Fruit fly (Drosophila melanogaster) whole organism, embryonic: Measurements from ENCODE around the gene Sgsh.
A peak's percentile ranks its signal among the peaks of the same experiment; 100 is the strongest.

Experiments used
- Awh ChIP-seq: fragments of 200-800 bp; sonication (Bioruptor generic); IDR thresholded peaks from 2 replicates; pipeline ENCODE4, ENCODE4 v1.3.6; 2022; ENCODE audit warnings: missing biosample characterization, missing genetic modification characterization
- BEAF-32 ChIP-seq: fragments of 200-800 bp; sonication (Bioruptor generic); optimal IDR thresholded peaks from 3 replicates; lab custom pipeline; 2017; ENCODE audit warnings: missing biosample characterization, missing genetic modification characterization, mild to moderate bottlenecking, moderate library complexity, missing genetic modification reagents
- Bgb ChIP-seq: fragments of 200-800 bp; sonication (Bioruptor generic); IDR thresholded peaks from 2 replicates; pipeline ENCODE4 v1.3.6; 2022; ENCODE audit warnings: missing biosample characterization, missing genetic modification characterization; ENCODE audit not compliant: partially characterized antibody
- Blimp-1 ChIP-seq: fragments of 200-800 bp; sonication (Bioruptor generic); optimal IDR thresholded peaks from 3 replicates; lab custom pipeline; 2018; ENCODE audit warnings: missing biosample characterization, missing genetic modification characterization, mild to moderate bottlenecking, moderate library complexity, missing genetic modification reagents
- CG10321 ChIP-seq: fragments of 200-800 bp; sonication (Bioruptor generic); IDR thresholded peaks from 2 replicates; pipeline ENCODE4 v1.3.6; 2022; ENCODE audit warnings: missing biosample characterization, missing genetic modification characterization
- CG11560 ChIP-seq: fragments of 200-800 bp; sonication (Bioruptor generic); IDR thresholded peaks from 3 replicates; pipeline ENCODE4 v1.3.6; 2022; ENCODE audit warnings: missing biosample characterization, missing genetic modification characterization
- CG12219 ChIP-seq: fragments of 200-800 bp; sonication (Bioruptor generic); optimal IDR thresholded peaks from 3 replicates; lab custom pipeline; 2018; ENCODE audit warnings: missing biosample characterization, mild to moderate bottlenecking, missing genetic modification characterization
- CG13296 ChIP-seq: fragments of 200-800 bp; sonication (Bioruptor generic); optimal IDR thresholded peaks from 3 replicates; lab custom pipeline; 2018; ENCODE audit warnings: missing biosample characterization, mild to moderate bottlenecking, missing genetic modification characterization
- CG13775 ChIP-seq: fragments of 200-800 bp; sonication (Bioruptor generic); optimal IDR thresholded peaks from 3 replicates; lab custom pipeline; 2017; ENCODE audit warnings: missing biosample characterization, mild to moderate bottlenecking, missing genetic modification characterization
- CG14667 ChIP-seq: fragments of 200-800 bp; sonication (Bioruptor generic); IDR thresholded peaks from 2 replicates; pipeline ENCODE4 v1.3.6; 2022; ENCODE audit warnings: missing biosample characterization, missing genetic modification characterization
- CG15011 ChIP-seq: fragments of 200-800 bp; sonication (Bioruptor generic); optimal IDR thresholded peaks from 3 replicates; lab custom pipeline; 2018; ENCODE audit warnings: missing biosample characterization, mild to moderate bottlenecking, missing genetic modification characterization
- CG15696 ChIP-seq: fragments of 200-800 bp; sonication (Bioruptor generic); optimal IDR thresholded peaks from 2 replicates; lab custom pipeline; 2019; ENCODE audit warnings: missing biosample characterization, mild to moderate bottlenecking, missing genetic modification characterization, moderate library complexity
- CG1647 ChIP-seq: fragments of 200-800 bp; sonication (Bioruptor generic); optimal IDR thresholded peaks from 3 replicates; lab custom pipeline; 2016; ENCODE audit warnings: missing biosample characterization, missing genetic modification characterization
- CG2875 ChIP-seq: fragments of 200-800 bp; sonication (Bioruptor generic); optimal IDR thresholded peaks from 2 replicates; lab custom pipeline; 2017; ENCODE audit warnings: missing biosample characterization, mild to moderate bottlenecking, missing genetic modification characterization, missing genetic modification reagents
- CG3065 ChIP-seq: fragments of 200-800 bp; sonication (Bioruptor generic); optimal IDR thresholded peaks from 2 replicates; lab custom pipeline; 2016; ENCODE audit warnings: missing biosample characterization, missing genetic modification characterization
- CG32767 ChIP-seq: fragments of 200-800 bp; sonication (Bioruptor generic); IDR thresholded peaks from 2 replicates; pipeline ENCODE4 v1.3.6; 2022; ENCODE audit warnings: missing biosample characterization, missing genetic modification characterization
- CG33213 ChIP-seq: fragments of 200-800 bp; sonication (Bioruptor generic); optimal IDR thresholded peaks from 3 replicates; lab custom pipeline; 2016; ENCODE audit warnings: missing biosample characterization, missing genetic modification characterization
- CG4854 ChIP-seq: fragments of 200-800 bp; sonication (Bioruptor generic); optimal IDR thresholded peaks from 2 replicates; lab custom pipeline; 2016; ENCODE audit warnings: missing biosample characterization, missing genetic modification characterization, inconsistent platforms
- CG5180 ChIP-seq: fragments of 200-800 bp; sonication (Bioruptor generic); optimal IDR thresholded peaks from 3 replicates; lab custom pipeline; 2017; ENCODE audit warnings: missing biosample characterization, missing genetic modification characterization, mild to moderate bottlenecking, moderate library complexity, missing genetic modification reagents
- CG6765 ChIP-seq: fragments of 200-800 bp; sonication (Bioruptor generic); optimal IDR thresholded peaks from 3 replicates; lab custom pipeline; 2017; ENCODE audit warnings: missing biosample characterization, mild to moderate bottlenecking, missing genetic modification characterization
- CG7357 ChIP-seq: fragments of 200-800 bp; sonication (Bioruptor generic); IDR thresholded peaks from 3 replicates; pipeline ENCODE4 v1.3.6; 2022; ENCODE audit warnings: missing biosample characterization, missing genetic modification characterization
- CG7928 ChIP-seq: fragments of 200-800 bp; sonication (Bioruptor generic); optimal IDR thresholded peaks from 2 replicates; lab custom pipeline; 2017; ENCODE audit warnings: missing biosample characterization, mild to moderate bottlenecking, missing genetic modification characterization
- CG8281 ChIP-seq: fragments of 200-800 bp; sonication (Bioruptor generic); optimal IDR thresholded peaks from 2 replicates; lab custom pipeline; 2018; ENCODE audit warnings: missing biosample characterization, mild to moderate bottlenecking, missing genetic modification characterization, moderate library complexity
- CG9817 ChIP-seq: fragments of 200-800 bp; sonication (Bioruptor generic); optimal IDR thresholded peaks from 2 replicates; lab custom pipeline; 2018; ENCODE audit warnings: missing biosample characterization, mild to moderate bottlenecking, missing genetic modification characterization, moderate library complexity
- CrebB ChIP-seq: fragments of 200-800 bp; sonication (Bioruptor generic); optimal IDR thresholded peaks from 3 replicates; lab custom pipeline; 2018; ENCODE audit warnings: missing biosample characterization, mild to moderate bottlenecking, missing genetic modification characterization
- Dek ChIP-seq: fragments of 200-800 bp; sonication (Bioruptor generic); optimal IDR thresholded peaks from 3 replicates; lab custom pipeline; 2019; ENCODE audit warnings: missing biosample characterization, mild to moderate bottlenecking, missing genetic modification characterization, moderate library complexity
- Dfd ChIP-seq, 2 experiments: fragments of >200 bp; optimal IDR thresholded peaks; 2 replicates each; lab custom pipeline; 2017; ENCODE audit warnings: missing biosample characterization in 2 of 2, missing genetic modification characterization in 2 of 2
- Dip2 ChIP-seq: fragments of 200-800 bp; sonication (Bioruptor generic); IDR thresholded peaks from 2 replicates; pipeline ENCODE4 v1.3.6; 2022; ENCODE audit warnings: missing biosample characterization, missing genetic modification characterization
- Lhr ChIP-seq: fragments of 200-800 bp; sonication (Bioruptor generic); optimal IDR thresholded peaks from 3 replicates; lab custom pipeline; 2017; ENCODE audit warnings: mild to moderate bottlenecking, missing biosample characterization, missing genetic modification reagents, missing genetic modification characterization
- NK7.1 ChIP-seq: fragments of 200-800 bp; sonication (Bioruptor generic); optimal IDR thresholded peaks from 3 replicates; lab custom pipeline; 2016; ENCODE audit warnings: missing biosample characterization, missing genetic modification characterization
- Stat92E ChIP-seq, 3 experiments: fragments of >200 bp in 2 of 3; fragments of 200-800 bp in 1 of 3; sonication (Bioruptor generic) in 1 of 3; optimal IDR thresholded peaks; 2 replicates each; lab custom pipeline; 2017 to 2019; ENCODE audit warnings: missing biosample characterization in 3 of 3, missing genetic modification characterization in 3 of 3, mild to moderate bottlenecking in 1 of 3, moderate library complexity in 1 of 3
- bbx ChIP-seq: fragments of 200-800 bp; sonication (Bioruptor generic); IDR thresholded peaks from 2 replicates; pipeline ENCODE4 v1.3.6; 2022; ENCODE audit warnings: missing biosample characterization, missing genetic modification characterization; ENCODE audit not compliant: partially characterized antibody
- bcd ChIP-seq: fragments of 200-800 bp; sonication (Bioruptor generic); optimal IDR thresholded peaks from 2 replicates; lab custom pipeline; 2017; ENCODE audit warnings: missing biosample characterization, mild to moderate bottlenecking, missing genetic modification characterization
- br ChIP-seq: fragments of >200 bp; optimal IDR thresholded peaks from 2 replicates; lab custom pipeline; 2017
- bsh ChIP-seq, 2 experiments: fragments of 200-800 bp; sonication (Bioruptor generic); optimal IDR thresholded peaks; 2 replicates each; lab custom pipeline; 2017 to 2018; ENCODE audit warnings: mild to moderate bottlenecking in 2 of 2, missing biosample characterization in 2 of 2, missing genetic modification characterization in 2 of 2, moderate library complexity in 1 of 2
- cas ChIP-seq: fragments of 200-800 bp; sonication (Bioruptor generic); IDR thresholded peaks from 2 replicates; pipeline ENCODE4 v1.3.6; 2022; ENCODE audit warnings: missing biosample characterization, missing genetic modification characterization
- dmrt11E ChIP-seq: fragments of 200-800 bp; sonication (Bioruptor generic); optimal IDR thresholded peaks from 3 replicates; lab custom pipeline; 2018; ENCODE audit warnings: missing biosample characterization, mild to moderate bottlenecking, missing genetic modification characterization, moderate library complexity
- exex ChIP-seq: fragments of 200-800 bp; sonication (Bioruptor generic); optimal IDR thresholded peaks from 4 replicates; lab custom pipeline; 2018; ENCODE audit warnings: missing biosample characterization, mild to moderate bottlenecking, missing genetic modification characterization, moderate library complexity
- fru ChIP-seq: fragments of >200 bp; optimal IDR thresholded peaks from 2 replicates; lab custom pipeline; 2017
- gcm2 ChIP-seq: fragments of 200-800 bp; sonication (Bioruptor generic); optimal IDR thresholded peaks from 2 replicates; lab custom pipeline; 2016; ENCODE audit warnings: missing biosample characterization, missing genetic modification characterization
- hth ChIP-seq: fragments of >200 bp; optimal IDR thresholded peaks from 2 replicates; lab custom pipeline; 2017; ENCODE audit warnings: inconsistent platforms
- lab ChIP-seq: fragments of 200-800 bp; sonication (Bioruptor generic); optimal IDR thresholded peaks from 3 replicates; lab custom pipeline; 2017; ENCODE audit warnings: missing biosample characterization, missing genetic modification characterization, mild to moderate bottlenecking, moderate library complexity, missing genetic modification reagents
- lola ChIP-seq, 3 experiments: fragments of >200 bp in 2 of 3; fragments of 200-800 bp in 1 of 3; sonication (Bioruptor generic) in 1 of 3; optimal IDR thresholded peaks; 2 replicates each; lab custom pipeline; 2017 to 2019; ENCODE audit warnings: missing biosample characterization in 3 of 3, missing genetic modification characterization in 3 of 3, mild to moderate bottlenecking in 1 of 3, moderate library complexity in 1 of 3
- otp ChIP-seq: fragments of 200-800 bp; sonication (Bioruptor generic); IDR thresholded peaks from 3 replicates; pipeline ENCODE4, ENCODE4 v1.3.6; 2022; ENCODE audit warnings: missing biosample characterization, missing genetic modification characterization
- repo ChIP-seq: fragments of 200-800 bp; sonication (Bioruptor generic); optimal IDR thresholded peaks from 2 replicates; lab custom pipeline; 2016; ENCODE audit warnings: missing biosample characterization, missing genetic modification characterization
- row ChIP-seq: fragments of 200-800 bp; sonication (Bioruptor generic); IDR thresholded peaks from 3 replicates; pipeline ENCODE4 v1.3.6; 2022; ENCODE audit warnings: missing biosample characterization, missing genetic modification characterization
- sim ChIP-seq: fragments of 200-800 bp; sonication (Bioruptor generic); IDR thresholded peaks from 2 replicates; pipeline ENCODE4 v1.3.6; 2022; ENCODE audit warnings: missing biosample characterization, missing genetic modification characterization
- sna ChIP-seq: fragments of 200-800 bp; sonication (Bioruptor generic); IDR thresholded peaks from 2 replicates; pipeline ENCODE4 v1.3.6; 2022; ENCODE audit warnings: missing biosample characterization, missing genetic modification characterization; ENCODE audit not compliant: partially characterized antibody
- stc ChIP-seq: fragments of 200-800 bp; sonication (Bioruptor generic); IDR thresholded peaks from 2 replicates; pipeline ENCODE4 v1.3.6; 2022; ENCODE audit warnings: missing biosample characterization, missing genetic modification characterization
- tap ChIP-seq: fragments of 200-800 bp; optimal IDR thresholded peaks from 3 replicates; lab custom pipeline; 2019; ENCODE audit warnings: missing biosample characterization, mild to moderate bottlenecking, missing genetic modification characterization, moderate library complexity
- vvl ChIP-seq: fragments of 200-800 bp; sonication (Bioruptor generic); IDR thresholded peaks from 2 replicates; pipeline ENCODE4 v1.3.6; 2022; ENCODE audit warnings: missing biosample characterization, missing genetic modification characterization

Gene Sgsh

dm6 chr3R:18916715-18917253 is 4.1 kb upstream of the Sgsh start (continued):
- peak in 1 of 3 experiments; percentile 54 for TF ChIP-seq Stat92E (GFP tag; optimal IDR thresholded peaks at IDR 0.05; lab: Kevin White, UChicago)
- TF ChIP-seq gcm2 (GFP tag; lab: Kevin White, UChicago): no peak
- no peak for TF ChIP-seq sim (GFP tag; lab: Robert Waterston, UW)
- no peak for TF ChIP-seq br (lab: Kevin White, UChicago)
- no peak for TF ChIP-seq lola (GFP tag; optimal IDR thresholded peaks at IDR 0.05; lab: Kevin White, UChicago)
- TF ChIP-seq Dfd (GFP tag; optimal IDR thresholded peaks at IDR 0.05; lab: Kevin White, UChicago): no peak
- no peak for TF ChIP-seq CG2875
- TF ChIP-seq row (GFP tag; lab: Robert Waterston, UW): no peak
- no peak for TF ChIP-seq Blimp-1 (GFP tag; lab: Kevin White, UChicago)
- TF ChIP-seq CG9817: no peak
- no peak for TF ChIP-seq CG15011 (GFP tag; lab: Kevin White, UChicago)
- TF ChIP-seq bsh (GFP tag; optimal IDR thresholded peaks at IDR 0.05; lab: Kevin White, UChicago): no peak
- TF ChIP-seq repo (GFP tag; lab: Kevin White, UChicago): no peak
- TF ChIP-seq CrebB (tag; lab: Kevin White, UChicago): peak; percentile 32
- TF ChIP-seq bbx (GFP tag; lab: Robert Waterston, UW): no peak
- no peak for TF ChIP-seq CG11560
- no peak for TF ChIP-seq CG6765 (GFP tag; lab: Kevin White, UChicago)
- TF ChIP-seq lab: peak; percentile 77
- no peak for TF ChIP-seq fru (lab: Kevin White, UChicago)
- peak; percentile 25 for TF ChIP-seq CG13296 (GFP tag; lab: Kevin White, UChicago)
- peak; percentile 21; the same call in 1 of the 2 replicates for TF ChIP-seq vvl (GFP tag; lab: Robert Waterston, UW)
- TF ChIP-seq Bgb (GFP tag; lab: Robert Waterston, UW): 0 out of 2 replicates have a peak, but pooled peaks have one; percentile 7
- no peak; the same call in 1 of the 2 replicates for TF ChIP-seq stc (GFP tag; lab: Robert Waterston, UW)
- TF ChIP-seq bcd: no peak
- no peak for TF ChIP-seq CG15696 (tag; lab: Kevin White, UChicago)
- TF ChIP-seq CG1647 (GFP tag; lab: Kevin White, UChicago): no peak
- no peak for TF ChIP-seq CG13775 (GFP tag; lab: Kevin White, UChicago)
- TF ChIP-seq CG14667 (GFP tag; lab: Robert Waterston, UW): no peak
- TF ChIP-seq CG7928 (GFP tag; lab: Kevin White, UChicago): no peak
- TF ChIP-seq CG5180 (GFP tag; lab: Kevin White, UChicago): no peak
- peak; percentile 42; the same call in 1 of the 2 replicates for TF ChIP-seq CG32767 (GFP tag; lab: Robert Waterston, UW)
- no peak for TF ChIP-seq NK7.1
- TF ChIP-seq Lhr (GFP tag; lab: Kevin White, UChicago): no peak
- no peak for TF ChIP-seq sna
- TF ChIP-seq CG3065 (GFP tag; lab: Kevin White, UChicago): no peak
- TF ChIP-seq hth (lab: Kevin White, UChicago): no peak
- no peak for TF ChIP-seq cas (GFP tag; lab: Robert Waterston, UW)
- TF ChIP-seq exex: peak; percentile 95
- TF ChIP-seq CG4854 (GFP tag; lab: Kevin White, UChicago): no peak
- no peak for TF ChIP-seq Awh (GFP tag; lab: Robert Waterston, UW)
- no peak for TF ChIP-seq dmrt11E
- TF ChIP-seq tap (tag; lab: Kevin White, UChicago): no peak
- TF ChIP-seq Dek (tag; lab: Kevin White, UChicago): peak; percentile 25
- TF ChIP-seq Dip2 (GFP tag; lab: Robert Waterston, UW): no peak
- no peak for TF ChIP-seq CG10321 (GFP tag; lab: Robert Waterston, UW)
- no peak for TF ChIP-seq CG7357 (GFP tag; lab: Robert Waterston, UW)
- TF ChIP-seq otp: no peak
- TF ChIP-seq CG33213 (GFP tag; lab: Kevin White, UChicago): no peak
- TF ChIP-seq BEAF-32 (GFP tag; lab: Kevin White, UChicago): no peak
- no peak for TF ChIP-seq CG8281 (tag; lab: Kevin White, UChicago)
- no peak for TF ChIP-seq CG12219 (GFP tag; lab: Kevin White, UChicago)
